Fruit fly (Drosophila melanogaster) whole organism, pupa: ENCODE results near the gene spoon.

Experiments used
- CG10348 ChIP-seq: fragments of 200-800 bp; sonication (Bioruptor generic); IDR thresholded peaks from 2 replicates; pipeline ENCODE4 v1.3.6; 2022; ENCODE audit warnings: missing biosample characterization, missing genetic modification characterization
- CG12605 ChIP-seq: fragments of 200-800 bp; sonication (Bioruptor generic); IDR thresholded peaks from 2 replicates; pipeline ENCODE4 v1.3.6; 2022; ENCODE audit warnings: missing biosample characterization, missing genetic modification characterization
- CG13204 ChIP-seq: fragments of 200-800 bp; sonication (Bioruptor generic); optimal IDR thresholded peaks from 2 replicates; lab custom pipeline; 2018; ENCODE audit warnings: missing biosample characterization, mild to moderate bottlenecking, missing genetic modification characterization, moderate library complexity
- CG14655 ChIP-seq: fragments of 200-800 bp; sonication (Bioruptor generic); optimal IDR thresholded peaks from 3 replicates; lab custom pipeline; 2017; ENCODE audit warnings: mild to moderate bottlenecking, missing biosample characterization, missing genetic modification reagents, missing genetic modification characterization
- CG15710 ChIP-seq: fragments of 200-800 bp; sonication (Bioruptor generic); optimal IDR thresholded peaks from 2 replicates; lab custom pipeline; 2018; ENCODE audit warnings: missing biosample characterization, mild to moderate bottlenecking, missing genetic modification characterization, moderate library complexity
- CG17806 ChIP-seq: fragments of 200-800 bp; sonication (Bioruptor generic); optimal IDR thresholded peaks from 2 replicates; lab custom pipeline; 2018; ENCODE audit warnings: missing biosample characterization, mild to moderate bottlenecking, missing genetic modification characterization, moderate library complexity
- CG32121 ChIP-seq: fragments of 200-800 bp; sonication (Bioruptor generic); IDR thresholded peaks from 2 replicates; pipeline ENCODE4 v1.3.6; 2022; ENCODE audit warnings: missing biosample characterization, missing genetic modification characterization
- CG34367 ChIP-seq: fragments of 200-800 bp; sonication (Bioruptor generic); optimal IDR thresholded peaks from 2 replicates; lab custom pipeline; 2018; ENCODE audit warnings: missing biosample characterization, mild to moderate bottlenecking, missing genetic modification characterization
- CG4496 ChIP-seq: fragments of 200-800 bp; sonication (Bioruptor generic); IDR thresholded peaks from 3 replicates; pipeline ENCODE4 v1.3.6; 2022; ENCODE audit warnings: missing biosample characterization, missing genetic modification characterization
- CG8159 ChIP-seq: fragments of 200-800 bp; sonication (Bioruptor generic); optimal IDR thresholded peaks from 3 replicates; lab custom pipeline; 2018; ENCODE audit warnings: missing biosample characterization, mild to moderate bottlenecking, missing genetic modification characterization, moderate library complexity
- CG8301 ChIP-seq: fragments of 200-800 bp; sonication (Bioruptor generic); optimal IDR thresholded peaks from 2 replicates; lab custom pipeline; 2018; ENCODE audit warnings: missing biosample characterization, mild to moderate bottlenecking, missing genetic modification characterization
- CG9948 ChIP-seq: fragments of 200-800 bp; sonication (Bioruptor generic); optimal IDR thresholded peaks from 2 replicates; lab custom pipeline; 2018; ENCODE audit warnings: missing biosample characterization, mild to moderate bottlenecking, missing genetic modification characterization, moderate library complexity
- D1 ChIP-seq: fragments of 200-800 bp; sonication (Bioruptor generic); optimal IDR thresholded peaks from 2 replicates; lab custom pipeline; 2018; ENCODE audit warnings: missing biosample characterization, mild to moderate bottlenecking, missing genetic modification characterization, moderate library complexity
- EcR ChIP-seq: fragments of 200-800 bp; sonication (Bioruptor generic); optimal IDR thresholded peaks from 3 replicates; lab custom pipeline; 2019; ENCODE audit warnings: missing biosample characterization, missing genetic modification characterization, mild to moderate bottlenecking, moderate library complexity, missing genetic modification reagents
- Ets98B ChIP-seq: fragments of 200-800 bp; sonication (Bioruptor generic); IDR thresholded peaks from 2 replicates; pipeline ENCODE4 v1.3.6; 2022; ENCODE audit warnings: missing biosample characterization, missing genetic modification characterization
- Pif1A ChIP-seq: fragments of 200-800 bp; sonication (Bioruptor generic); optimal IDR thresholded peaks from 3 replicates; lab custom pipeline; 2016; ENCODE audit warnings: missing biosample characterization, missing genetic modification characterization
- Pif1B ChIP-seq: fragments of 200-800 bp; sonication (Bioruptor generic); optimal IDR thresholded peaks from 3 replicates; lab custom pipeline; 2016; ENCODE audit warnings: missing biosample characterization, missing genetic modification characterization
- Snoo ChIP-seq: fragments of 200-800 bp; sonication (Bioruptor generic); optimal IDR thresholded peaks from 3 replicates; lab custom pipeline; 2017; ENCODE audit warnings: missing biosample characterization, mild to moderate bottlenecking, missing genetic modification characterization, inconsistent platforms
- fd96Ca ChIP-seq: fragments of 200-800 bp; sonication (Bioruptor generic); IDR thresholded peaks from 3 replicates; pipeline ENCODE4 v1.3.6; 2022; ENCODE audit warnings: missing biosample characterization, missing genetic modification characterization
- gl ChIP-seq: fragments of 200-800 bp; sonication (Bioruptor generic); optimal IDR thresholded peaks from 2 replicates; lab custom pipeline; 2018; ENCODE audit warnings: missing biosample characterization, mild to moderate bottlenecking, missing genetic modification characterization
- rn ChIP-seq: fragments of 200-800 bp; sonication (Bioruptor generic); IDR thresholded peaks from 2 replicates; pipeline ENCODE4 v1.3.6; 2022; ENCODE audit warnings: missing biosample characterization, missing genetic modification characterization

spoon gene

DNA sequence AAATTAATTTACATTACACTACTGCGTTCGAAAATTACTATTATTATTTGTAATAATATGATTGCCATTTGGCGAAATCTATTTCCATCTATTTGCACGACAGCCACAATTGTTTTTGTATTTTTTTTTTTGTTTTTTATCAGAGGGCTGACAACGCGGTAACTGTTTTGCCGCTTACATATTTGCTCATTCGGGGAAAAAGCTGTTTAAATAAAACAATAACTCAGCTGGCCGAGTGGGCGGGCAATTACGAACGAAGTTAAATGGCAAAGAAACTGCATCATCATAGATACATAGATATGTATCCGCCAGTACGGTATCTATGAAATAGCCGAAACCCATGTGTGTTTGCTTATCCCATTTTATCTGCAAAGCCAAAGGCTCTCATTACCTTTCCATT, 11.8 kb downstream of the spoon start:
- no peak for TF ChIP-seq Ets98B (GFP tag; lab: Robert Waterston, UW)

DNA sequence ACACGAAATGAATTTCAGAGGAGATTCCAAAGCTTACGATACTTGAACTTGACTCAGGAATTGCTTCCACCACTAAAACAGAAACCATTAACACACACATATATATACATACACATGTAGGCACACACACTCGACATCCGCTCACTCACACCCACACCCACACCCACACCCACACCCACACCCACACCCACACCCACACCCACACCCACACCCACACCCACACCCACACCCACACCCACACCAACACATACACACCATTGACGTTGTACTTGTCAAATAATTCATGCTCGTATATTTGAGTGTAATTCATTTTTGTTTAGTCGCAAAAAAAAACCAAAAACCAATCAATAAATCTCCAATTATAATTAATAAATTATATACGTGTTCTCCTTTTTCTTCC, 38.1 kb downstream of the spoon start:
- TF ChIP-seq rn (GFP tag; lab: Robert Waterston, UW) (no peak), fd96Ca (GFP tag; lab: Robert Waterston, UW) (no peak), CG8159 (no peak), CG17806 (tag; lab: Kevin White, UChicago) (no peak), gl (tag; lab: Kevin White, UChicago) (no peak), D1 (tag; lab: Kevin White, UChicago) (no peak), CG14655 (GFP tag; lab: Kevin White, UChicago) (no peak), CG15710 (tag; lab: Kevin White, UChicago) (no peak), Pif1A (GFP tag; lab: Kevin White, UChicago) (no peak), CG4496 (GFP tag; lab: Robert Waterston, UW) (no peak), CG8301 (no peak), Pif1B (no peak), CG13204 (GFP tag; lab: Kevin White, UChicago) (no peak), Ets98B (GFP tag; lab: Robert Waterston, UW) (no peak), CG10348 (GFP tag; lab: Robert Waterston, UW) (no peak), Snoo (tag; lab: Kevin White, UChicago) (no peak), CG34367 (tag; lab: Kevin White, UChicago) (no peak)

DNA sequence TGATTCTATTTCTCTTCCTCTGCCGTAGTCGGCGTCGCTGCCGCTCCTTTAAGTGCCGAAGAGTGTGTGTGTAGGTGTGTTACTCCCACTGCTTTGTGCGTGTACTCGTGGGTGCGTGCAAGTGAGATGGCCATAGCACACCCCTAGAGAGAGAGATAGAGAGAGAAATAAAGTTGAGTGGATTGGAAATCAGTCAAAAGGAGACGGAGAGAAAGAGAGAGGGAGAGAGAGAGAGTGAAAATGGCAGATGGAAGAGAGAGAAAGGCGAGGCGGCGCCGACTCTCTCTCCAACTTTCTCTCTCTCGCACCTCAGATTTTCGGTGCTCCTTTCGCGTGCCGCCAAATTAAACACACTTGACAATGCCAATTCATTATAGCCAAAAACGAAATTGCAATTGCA, 56.6 kb downstream of the spoon start:
- TF ChIP-seq CG34367 (tag; lab: Kevin White, UChicago) (no peak), CG12605 (no peak), CG9948 (tag; lab: Kevin White, UChicago) (no peak), CG8159 (no peak), gl (tag; lab: Kevin White, UChicago) (no peak), CG15710 (tag; lab: Kevin White, UChicago) (no peak), Snoo (tag; lab: Kevin White, UChicago) (no peak), Pif1A (GFP tag; lab: Kevin White, UChicago) (no peak), CG4496 (GFP tag; lab: Robert Waterston, UW) (no peak), Pif1B (no peak), fd96Ca (GFP tag; lab: Robert Waterston, UW) (no peak), CG10348 (GFP tag; lab: Robert Waterston, UW) (no peak), CG17806 (tag; lab: Kevin White, UChicago) (no peak), rn (GFP tag; lab: Robert Waterston, UW) (no peak)

DNA sequence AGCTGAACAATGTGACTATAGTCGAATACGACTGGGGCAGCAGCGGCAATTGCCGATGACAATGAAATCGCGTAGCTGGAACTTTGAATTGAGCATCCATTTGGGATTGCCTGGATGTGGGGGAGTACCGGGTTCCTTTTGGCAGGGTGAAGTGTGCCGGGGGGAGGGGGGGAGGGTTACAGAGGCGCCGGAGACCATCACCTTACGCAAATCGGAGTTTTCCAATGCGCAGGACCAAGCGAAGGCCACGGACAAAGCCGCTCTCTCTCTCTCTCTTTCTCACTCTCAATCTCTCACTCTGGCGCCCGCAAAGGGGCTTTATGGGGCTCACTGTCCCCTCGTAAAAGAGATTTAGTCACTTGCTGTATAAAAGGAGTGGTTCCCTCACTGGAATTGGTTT, 57.6 kb downstream of the spoon start:
- TF ChIP-seq CG10348 (GFP tag; lab: Robert Waterston, UW) (no peak), CG14655 (GFP tag; lab: Kevin White, UChicago) (no peak), CG13204 (GFP tag; lab: Kevin White, UChicago) (no peak), CG34367 (tag; lab: Kevin White, UChicago) (no peak), CG8301 (no peak), CG9948 (tag; lab: Kevin White, UChicago) (no peak), rn (GFP tag; lab: Robert Waterston, UW) (no peak), CG4496 (GFP tag; lab: Robert Waterston, UW) (no peak), CG12605 (no peak), CG17806 (tag; lab: Kevin White, UChicago) (no peak), EcR (no peak), CG32121 (no peak), Pif1B (no peak), Pif1A (GFP tag; lab: Kevin White, UChicago) (no peak), D1 (tag; lab: Kevin White, UChicago) (no peak), Snoo (tag; lab: Kevin White, UChicago) (no peak), CG8159 (no peak), Ets98B (GFP tag; lab: Robert Waterston, UW) (no peak)
